Fruit fly (Drosophila melanogaster) Kc167 (cell line): ENCODE results near the gene CG10237.

Experiments used
- Myc ChIP-seq: fragments of >200 bp; optimal IDR thresholded peaks from 2 replicates; lab custom pipeline; 2017; ENCODE audit warnings: missing external identifiers
- Sin3A ChIP-seq: fragments of >200 bp; optimal IDR thresholded peaks from 2 replicates; lab custom pipeline; 2018; ENCODE audit warnings: missing external identifiers
- h ChIP-seq: fragments of >200 bp; optimal IDR thresholded peaks from 3 replicates; lab custom pipeline; 2018; ENCODE audit warnings: missing external identifiers
- insv ChIP-seq: fragments of >200 bp; optimal IDR thresholded peaks from 3 replicates; lab custom pipeline; 2018; ENCODE audit warnings: missing external identifiers
- ttk ChIP-seq: sonication (Bioruptor generic); optimal IDR thresholded peaks from 2 replicates; lab custom pipeline; 2017; ENCODE audit warnings: missing external identifiers

dm6 chr2L:19386106-19386715 is 56.3 kb downstream of the CG10237 start, which contains the start of gene fon:
- no peak for TF ChIP-seq Myc
- no peak for TF ChIP-seq insv (lab: Kevin White, UChicago)
- TF ChIP-seq Sin3A (lab: Kevin White, UChicago): no peak
- TF ChIP-seq ttk (lab: Kevin White, UChicago): no peak
- TF ChIP-seq h (lab: Kevin White, UChicago): no peak
